Worm (Caenorhabditis elegans) whole organism, L4 larva: ENCODE data around the gene T26C5.4.

Source experiments
- T20F7.1 ChIP-seq: fragments of 200-800 bp; sonication (Bioruptor generic); optimal IDR thresholded peaks from 2 replicates; lab custom pipeline; 2018; ENCODE audit warnings: mild to moderate bottlenecking, missing genetic modification characterization, missing compliant biosample characterization
- Y48G9A.11 ChIP-seq: fragments of 200-800 bp; sonication (Bioruptor generic); IDR thresholded peaks from 2 replicates; pipeline ENCODE4 v1.3.6; 2022; ENCODE audit warnings: missing genetic modification reagents, missing genetic modification characterization, missing compliant biosample characterization
- ama-1 ChIP-seq: fragments of 150-350 bp; optimal IDR thresholded peaks from 2 replicates; lab custom pipeline; 2014; ENCODE audit warnings: inconsistent platforms, mixed read lengths
- ceh-82 ChIP-seq: sonication (generic microtip); optimal IDR thresholded peaks from 2 replicates; lab custom pipeline; 2017; ENCODE audit warnings: missing biosample characterization, missing genetic modification characterization
- dve-1 ChIP-seq: sonication (generic microtip); optimal IDR thresholded peaks from 2 replicates; lab custom pipeline; 2017; ENCODE audit warnings: antibody characterized with exemption, mild to moderate bottlenecking, missing genetic modification characterization, missing compliant biosample characterization; ENCODE audit not compliant: insufficient read depth
- jun-1 ChIP-seq: fragments of 150-350 bp; optimal IDR thresholded peaks from 2 replicates; lab custom pipeline; 2014; ENCODE audit warnings: missing biosample characterization, missing genetic modification reagents, missing genetic modification characterization
- nhr-102 ChIP-seq: sonication (generic microtip); optimal IDR thresholded peaks from 2 replicates; lab custom pipeline; 2016; ENCODE audit warnings: mild to moderate bottlenecking, missing genetic modification characterization, moderate library complexity, missing compliant biosample characterization
- pha-4 ChIP-seq, 2 experiments: fragments of 150-350 bp in 1 of 2; fragments of 200-800 bp in 1 of 2; sonication (Bioruptor generic) in 1 of 2; IDR thresholded peaks in 1 of 2; optimal IDR thresholded peaks in 1 of 2; 2 replicates each; pipeline versions ENCODE4 v1.3.6 to Lab custom; 2014 to 2022; ENCODE audit warnings: missing genetic modification characterization in 2 of 2, missing genetic modification reagents in 2 of 2, missing biosample characterization in 1 of 2, missing compliant biosample characterization in 1 of 2
- skn-1 ChIP-seq: fragments of 150-350 bp; optimal IDR thresholded peaks from 2 replicates; lab custom pipeline; 2014; ENCODE audit warnings: missing biosample characterization, missing genetic modification characterization
- unc-130 ChIP-seq: sonication (generic microtip); optimal IDR thresholded peaks from 2 replicates; lab custom pipeline; 2016; ENCODE audit warnings: missing genetic modification reagents, missing genetic modification characterization, missing compliant biosample characterization

- TF ChIP-seq skn-1: no peak
- TF ChIP-seq ceh-82 (tag; lab: Kevin White, UChicago): no peak
- TF ChIP-seq dve-1 (tag; lab: Kevin White, UChicago): no peak
- TF ChIP-seq pha-4 (GFP tag; IDR thresholded peaks at IDR 0.05; lab: Robert Waterston, UW): no peak
- no peak for TF ChIP-seq pha-4 (tag; optimal IDR thresholded peaks at IDR 0.05; lab: Kevin White, UChicago)
- no peak for TF ChIP-seq T20F7.1 (GFP tag; lab: Kevin White, UChicago)
- TF ChIP-seq Y48G9A.11: no peak
- TF ChIP-seq unc-130 (GFP tag; lab: Kevin White, UChicago): no peak
- TF ChIP-seq ama-1 (lab: Kevin White, UChicago): no peak
- TF ChIP-seq nhr-102 (tag; lab: Kevin White, UChicago): no peak
- TF ChIP-seq jun-1: no peak
Observed at ce11 chrII:9236972-9237371, 13.3 kb downstream of the T26C5.4 start.
